Worm (Caenorhabditis elegans) whole organism, L4/young adult: ENCODE measurements around the gene Y37E11AL.2.

Experiments
- W03F9.2 ChIP-seq: fragments of 150-350 bp; optimal IDR thresholded peaks from 2 replicates; lab custom pipeline; 2014; ENCODE audit warnings: missing biosample characterization, missing genetic modification characterization
- dao-5 ChIP-seq: sonication (generic microtip); optimal IDR thresholded peaks from 2 replicates; lab custom pipeline; 2016; ENCODE audit warnings: missing genotype, missing genetic modification characterization, moderate library complexity, missing compliant biosample characterization

ce11 chrIV:3686765-3687164 lies 11.5 kb upstream of the Y37E11AL.2 start, which contains the start of gene map-1:
- TF ChIP-seq dao-5 (tag; lab: Kevin White, UChicago): no peak
- TF ChIP-seq W03F9.2: no peak
